Worm (Caenorhabditis elegans): ENCODE results near the gene F16G10.1.

F16G10.1 gene

DNA sequence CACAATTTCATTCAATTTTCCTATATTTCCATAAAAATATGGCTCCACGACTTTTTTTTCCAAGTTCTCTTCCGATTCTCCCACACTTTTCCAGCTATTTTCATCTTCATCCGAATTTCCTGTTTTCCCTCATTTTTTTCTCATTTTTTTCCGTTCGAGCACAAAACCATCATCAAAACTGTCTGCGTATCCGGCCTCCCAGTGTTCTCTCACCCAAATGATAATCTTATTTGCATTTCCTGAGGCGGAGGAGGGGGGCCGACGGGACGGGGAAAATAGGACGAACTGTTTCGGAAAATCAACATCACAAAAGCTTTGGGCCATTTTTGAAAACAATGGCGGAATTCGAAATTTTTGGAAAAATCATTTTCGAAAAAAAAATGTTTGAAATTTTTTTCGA, 36.2 kb downstream of the F16G10.1 start:
- no peak for TF ChIP-seq drap-1 (GFP tag; optimal IDR thresholded peaks at IDR 0.05)
- TF ChIP-seq ces-1 (GFP tag; optimal IDR thresholded peaks at IDR 0.05): peak; percentile 63
- TF ChIP-seq M03D4.4 (tag; optimal IDR thresholded peaks at IDR 0.05): no peak

- no peak for TF ChIP-seq nhr-12 (tag; optimal IDR thresholded peaks at IDR 0.05)
- no peak for TF ChIP-seq unc-39 (tag; optimal IDR thresholded peaks at IDR 0.05)
- TF ChIP-seq mep-1 (tag; optimal IDR thresholded peaks at IDR 0.05): no peak
- no peak for TF ChIP-seq tbx-8 (GFP tag; optimal IDR thresholded peaks at IDR 0.05)
- TF ChIP-seq snpc-4 (tag; optimal IDR thresholded peaks at IDR 0.05): no peak
- TF ChIP-seq sem-2 (GFP tag; optimal IDR thresholded peaks at IDR 0.05): no peak
- TF ChIP-seq lsy-2 (tag; optimal IDR thresholded peaks at IDR 0.05): no peak
- TF ChIP-seq mls-2 (tag; optimal IDR thresholded peaks at IDR 0.05): no peak
- no peak for TF ChIP-seq nhr-28 (tag; optimal IDR thresholded peaks at IDR 0.05)
- no peak for TF ChIP-seq flh-1 (GFP tag; optimal IDR thresholded peaks at IDR 0.05)
- TF ChIP-seq lin-32 (GFP tag; optimal IDR thresholded peaks at IDR 0.05): no peak
- TF ChIP-seq M03D4.4 (tag; optimal IDR thresholded peaks at IDR 0.05): no peak
- TF ChIP-seq mab-5 (tag; optimal IDR thresholded peaks at IDR 0.05): no peak
Observed at ce11 chrII:2442243-2442642, 38.2 kb downstream of the F16G10.1 start.

ce11 chrII:2442979-2443378, 38.9 kb downstream of the F16G10.1 start, which contains the start of gene vab-19:
Gene vab-19 (plus strand): TSS chrII:2443279.
- TF ChIP-seq ztf-11 (tag; optimal IDR thresholded peaks at IDR 0.05): no peak
- TF ChIP-seq mab-5 (tag; optimal IDR thresholded peaks at IDR 0.05): no peak
- TF ChIP-seq mls-2 (tag; optimal IDR thresholded peaks at IDR 0.05): no peak
- TF ChIP-seq snpc-4 (tag; optimal IDR thresholded peaks at IDR 0.05): no peak
- TF ChIP-seq ces-1 (GFP tag; optimal IDR thresholded peaks at IDR 0.05): no peak
- no peak for TF ChIP-seq pha-4 (tag; optimal IDR thresholded peaks at IDR 0.05)
- no peak for TF ChIP-seq tbx-8 (GFP tag; optimal IDR thresholded peaks at IDR 0.05)
- no peak for TF ChIP-seq blmp-1 (tag; optimal IDR thresholded peaks at IDR 0.05)
- no peak for TF ChIP-seq lin-13 (tag; optimal IDR thresholded peaks at IDR 0.05)
- TF ChIP-seq sptf-1 (tag; optimal IDR thresholded peaks at IDR 0.05): no peak
- TF ChIP-seq ham-2 (GFP tag; optimal IDR thresholded peaks at IDR 0.05): no peak
- TF ChIP-seq ceh-83 (GFP tag; optimal IDR thresholded peaks at IDR 0.05): no peak

DNA sequence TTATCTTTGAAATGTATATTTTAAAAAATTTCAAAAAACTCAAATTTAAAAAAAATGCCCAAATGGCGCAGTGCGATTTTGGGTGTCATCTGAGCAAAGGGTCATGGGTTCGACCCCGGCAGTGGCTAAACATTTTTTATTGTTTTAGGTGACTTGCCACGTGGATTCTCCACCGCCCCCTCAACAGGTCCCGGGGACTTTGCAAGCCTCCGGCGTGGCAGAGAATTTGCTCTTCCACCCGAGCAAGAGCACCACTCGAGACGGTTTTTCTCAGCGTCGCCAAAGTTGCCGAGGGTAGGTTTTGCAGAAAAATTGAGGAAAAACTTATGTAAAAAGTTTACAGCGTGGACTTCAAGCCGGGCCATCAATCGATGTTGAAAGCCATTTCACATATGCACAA, 41.1 kb downstream of the F16G10.1 start:
- TF ChIP-seq elt-3 (tag; optimal IDR thresholded peaks at IDR 0.05): no peak
- peak; percentile 31 for TF ChIP-seq ceh-83 (GFP tag; optimal IDR thresholded peaks at IDR 0.05)

DNA sequence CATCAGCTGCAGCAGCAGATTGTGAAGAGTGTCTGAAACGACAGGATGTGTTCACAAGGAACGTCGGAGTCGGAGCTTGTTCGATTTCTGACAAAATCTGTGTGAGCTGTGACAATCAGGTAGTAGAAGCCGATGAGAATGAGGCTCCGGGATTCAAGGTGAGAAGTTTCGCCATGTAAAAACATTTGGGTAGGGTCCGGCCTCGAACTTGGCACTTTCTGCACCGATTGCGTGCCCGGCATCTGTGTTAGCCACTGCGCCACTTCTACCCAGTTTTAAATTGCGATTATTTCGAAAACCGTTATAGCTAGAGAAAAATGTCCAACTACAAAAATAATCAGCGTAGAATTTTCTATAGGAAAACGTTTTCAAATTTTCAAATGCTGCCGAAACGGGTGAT, 42.6 kb downstream of the F16G10.1 start:
- TF ChIP-seq mls-2 (tag; optimal IDR thresholded peaks at IDR 0.05): no peak
- TF ChIP-seq zip-8 (tag; optimal IDR thresholded peaks at IDR 0.05): no peak
- TF ChIP-seq ceh-83 (GFP tag; optimal IDR thresholded peaks at IDR 0.05): no peak
- TF ChIP-seq sem-2 (GFP tag; optimal IDR thresholded peaks at IDR 0.05): no peak
- TF ChIP-seq unc-62 (GFP tag; optimal IDR thresholded peaks at IDR 0.05): no peak
- no peak for TF ChIP-seq nhr-237 (tag; optimal IDR thresholded peaks at IDR 0.05)
- TF ChIP-seq blmp-1 (tag; optimal IDR thresholded peaks at IDR 0.05): no peak
- no peak for TF ChIP-seq elt-3 (tag; optimal IDR thresholded peaks at IDR 0.05)
- no peak for TF ChIP-seq mab-5 (tag; optimal IDR thresholded peaks at IDR 0.05)
- no peak for TF ChIP-seq M03D4.4 (tag; optimal IDR thresholded peaks at IDR 0.05)
- TF ChIP-seq nhr-2 (tag; optimal IDR thresholded peaks at IDR 0.05): no peak
- no peak for TF ChIP-seq lin-32 (GFP tag; optimal IDR thresholded peaks at IDR 0.05)
- TF ChIP-seq nhr-12 (tag; optimal IDR thresholded peaks at IDR 0.05): no peak

DNA sequence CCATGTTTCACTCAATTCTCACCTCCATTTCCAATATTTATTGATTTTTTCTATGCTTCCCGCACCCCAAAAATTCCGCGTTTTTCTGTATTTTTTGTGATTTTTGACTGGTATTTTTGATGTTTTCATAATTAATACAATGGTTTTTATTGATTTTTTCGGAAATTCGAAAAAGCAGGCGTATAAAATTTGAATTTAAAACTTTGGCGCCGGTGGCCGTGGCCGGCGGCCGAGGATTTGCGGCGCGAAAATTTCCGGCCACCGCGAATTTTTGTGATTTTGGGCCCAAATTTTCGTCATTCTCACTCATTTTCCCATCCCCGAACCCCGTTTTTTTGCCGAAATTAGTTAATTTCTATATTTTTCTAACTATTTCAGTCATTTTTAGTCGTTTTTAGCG, 46.9 kb downstream of the F16G10.1 start:
- peak; percentile 42 for TF ChIP-seq mep-1 (tag; optimal IDR thresholded peaks at IDR 0.05)
- TF ChIP-seq ceh-39 (tag; optimal IDR thresholded peaks at IDR 0.05): no peak
- no peak for TF ChIP-seq zip-8 (tag; optimal IDR thresholded peaks at IDR 0.05)
- TF ChIP-seq mls-2 (tag; optimal IDR thresholded peaks at IDR 0.05): peak; percentile 4
- no peak for TF ChIP-seq mab-5 (tag; optimal IDR thresholded peaks at IDR 0.05)
- no peak for TF ChIP-seq nhr-2 (tag; optimal IDR thresholded peaks at IDR 0.05)
- no peak for TF ChIP-seq sem-2 (GFP tag; optimal IDR thresholded peaks at IDR 0.05)
- TF ChIP-seq unc-120 (tag; optimal IDR thresholded peaks at IDR 0.05; ENCODE audit: poor library complexity, severe bottlenecking): no peak
- TF ChIP-seq lsy-2 (tag; optimal IDR thresholded peaks at IDR 0.05): peak; percentile 1

ce11 chrII:2452492-2452891, 48.4 kb downstream of the F16G10.1 start:
- TF ChIP-seq pha-4 (tag; optimal IDR thresholded peaks at IDR 0.05): peak; percentile 27
- TF ChIP-seq ceh-83 (GFP tag; optimal IDR thresholded peaks at IDR 0.05): peak; percentile 23
- no peak for TF ChIP-seq mep-1 (tag; optimal IDR thresholded peaks at IDR 0.05)
- no peak for TF ChIP-seq sptf-1 (tag; optimal IDR thresholded peaks at IDR 0.05)
- no peak for TF ChIP-seq nhr-237 (tag; optimal IDR thresholded peaks at IDR 0.05)

All from whole organism, mixed stage, embryonic.